Worm (Caenorhabditis elegans) whole organism, L4/young adult: Measurements from ENCODE around the gene dhs-23.

Experiments
- W03F9.2 ChIP-seq: fragments of 150-350 bp; optimal IDR thresholded peaks from 2 replicates; lab custom pipeline; 2014; ENCODE audit warnings: missing biosample characterization, missing genetic modification characterization
- dao-5 ChIP-seq: sonication (generic microtip); optimal IDR thresholded peaks from 2 replicates; lab custom pipeline; 2016; ENCODE audit warnings: missing genotype, missing genetic modification characterization, moderate library complexity, missing compliant biosample characterization
- him-1 ChIP-seq: sonication (generic microtip); optimal IDR thresholded peaks from 2 replicates; lab custom pipeline; 2016; ENCODE audit warnings: missing genotype, missing genetic modification reagents, missing genetic modification characterization, missing compliant biosample characterization

DNA sequence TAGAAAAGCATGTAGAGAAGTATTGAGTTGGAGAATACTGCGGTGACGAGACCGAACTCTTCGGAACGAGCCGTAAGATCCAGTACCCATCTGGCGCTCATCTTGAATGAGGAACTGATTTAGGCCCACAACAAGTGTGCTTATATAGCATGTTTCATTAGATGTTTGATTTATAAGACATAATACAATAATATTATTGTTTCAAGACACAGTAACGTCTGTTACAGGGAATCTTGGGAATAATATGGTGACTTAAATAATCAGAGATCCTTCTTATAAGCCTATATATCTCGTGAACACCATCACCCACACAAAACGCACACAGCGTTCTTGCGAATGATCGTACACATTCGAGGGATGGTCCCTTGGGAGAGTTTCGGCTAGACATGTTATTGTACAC is 2.7 kb downstream of the dhs-23 start, which contains the start of gene str-88:
- TF ChIP-seq him-1 (tag; lab: Kevin White, UChicago) (no peak), W03F9.2 (tag; lab: Kevin White, UChicago) (no peak), dao-5 (tag; lab: Kevin White, UChicago) (no peak)
